Worm (Caenorhabditis elegans) whole organism, mixed stage, embryonic: ENCODE results near the gene str-83.

Experiments used
- M03D4.4 ChIP-seq: sonication (generic microtip); optimal IDR thresholded peaks from 2 replicates; lab custom pipeline; 2017; ENCODE audit warnings: mild to moderate bottlenecking, missing genetic modification characterization, missing compliant biosample characterization
- bed-3 ChIP-seq: fragments of 200-800 bp; sonication (Bioruptor generic); optimal IDR thresholded peaks from 3 replicates; lab custom pipeline; 2018; ENCODE audit warnings: mild to moderate bottlenecking, missing genetic modification characterization, moderate library complexity, missing compliant biosample characterization
- ceh-39 ChIP-seq: fragments of 150-350 bp; optimal IDR thresholded peaks from 2 replicates; lab custom pipeline; 2014; ENCODE audit warnings: missing biosample characterization, missing genetic modification characterization
- ceh-43 ChIP-seq: fragments of 200-800 bp; sonication (Bioruptor generic); optimal IDR thresholded peaks from 2 replicates; lab custom pipeline; 2018; ENCODE audit warnings: mild to moderate bottlenecking, missing genetic modification characterization, moderate library complexity, missing compliant biosample characterization
- ceh-83 ChIP-seq: fragments of 200-800 bp; sonication (Bioruptor generic); optimal IDR thresholded peaks from 2 replicates; lab custom pipeline; 2018; ENCODE audit warnings: mild to moderate bottlenecking, missing genetic modification characterization, missing compliant biosample characterization
- ces-1 ChIP-seq: fragments of 150-350 bp; optimal IDR thresholded peaks from 2 replicates; lab custom pipeline; 2014; ENCODE audit warnings: missing biosample characterization, missing genetic modification reagents, missing genetic modification characterization
- cnd-1 ChIP-seq: fragments of 200-800 bp; sonication (Bioruptor generic); optimal IDR thresholded peaks from 2 replicates; lab custom pipeline; 2018; ENCODE audit warnings: mild to moderate bottlenecking, missing genetic modification characterization, missing compliant biosample characterization
- drap-1 ChIP-seq: fragments of 200-800 bp; sonication (Bioruptor generic); optimal IDR thresholded peaks from 3 replicates; lab custom pipeline; 2018; ENCODE audit warnings: mild to moderate bottlenecking, missing genetic modification characterization, missing compliant biosample characterization
- elt-1 ChIP-seq: sonication (generic microtip); optimal IDR thresholded peaks from 2 replicates; lab custom pipeline; 2017; ENCODE audit warnings: missing genetic modification characterization, mild to moderate bottlenecking, missing compliant biosample characterization, antibody characterized with exemption, moderate library complexity, borderline replicate concordance; ENCODE audit not compliant: insufficient read depth
- elt-3 ChIP-seq: fragments of 150-350 bp; optimal IDR thresholded peaks from 2 replicates; lab custom pipeline; 2014; ENCODE audit warnings: missing biosample characterization, missing genetic modification characterization
- flh-1 ChIP-seq: fragments of 200-800 bp; sonication (Bioruptor generic); optimal IDR thresholded peaks from 2 replicates; lab custom pipeline; 2018; ENCODE audit warnings: mild to moderate bottlenecking, missing genetic modification characterization, moderate library complexity, missing compliant biosample characterization
- ham-2 ChIP-seq: fragments of 200-800 bp; sonication (Bioruptor generic); optimal IDR thresholded peaks from 2 replicates; lab custom pipeline; 2018; ENCODE audit warnings: mild to moderate bottlenecking, missing genetic modification characterization, missing compliant biosample characterization
- hlh-1 ChIP-seq: fragments of 150-350 bp; optimal IDR thresholded peaks from 2 replicates; lab custom pipeline; 2014; ENCODE audit warnings: missing biosample characterization, missing genetic modification reagents, missing genetic modification characterization
- lin-13 ChIP-seq: fragments of 150-350 bp; optimal IDR thresholded peaks from 2 replicates; lab custom pipeline; 2014; ENCODE audit warnings: missing biosample characterization, missing genetic modification characterization
- lsy-2 ChIP-seq: fragments of 150-350 bp; optimal IDR thresholded peaks from 2 replicates; lab custom pipeline; 2014; ENCODE audit warnings: missing biosample characterization, missing genetic modification characterization
- mab-5 ChIP-seq: fragments of 150-350 bp; optimal IDR thresholded peaks from 2 replicates; lab custom pipeline; 2014; ENCODE audit warnings: missing biosample characterization, missing genetic modification characterization
- mls-2 ChIP-seq: sonication (generic microtip); optimal IDR thresholded peaks from 2 replicates; lab custom pipeline; 2016; ENCODE audit warnings: mild to moderate bottlenecking, missing genetic modification characterization, moderate library complexity, missing compliant biosample characterization
- nhr-12 ChIP-seq: fragments of 150-350 bp; optimal IDR thresholded peaks from 2 replicates; lab custom pipeline; 2014; ENCODE audit warnings: missing biosample characterization, missing genetic modification characterization
- nhr-2 ChIP-seq: fragments of 150-350 bp; optimal IDR thresholded peaks from 2 replicates; lab custom pipeline; 2014; ENCODE audit warnings: missing biosample characterization, missing genetic modification characterization
- nhr-237 ChIP-seq: fragments of 150-350 bp; optimal IDR thresholded peaks from 2 replicates; lab custom pipeline; 2014; ENCODE audit warnings: missing biosample characterization, missing genetic modification characterization
- nhr-76 ChIP-seq: sonication (generic microtip); optimal IDR thresholded peaks from 2 replicates; lab custom pipeline; 2017; ENCODE audit warnings: missing biosample characterization, missing genetic modification characterization
- pha-4 ChIP-seq: fragments of 150-350 bp; optimal IDR thresholded peaks from 2 replicates; lab custom pipeline; 2018; ENCODE audit warnings: missing biosample characterization, missing genetic modification reagents, missing genetic modification characterization
- sem-2 ChIP-seq: fragments of 200-800 bp; sonication (Bioruptor generic); optimal IDR thresholded peaks from 2 replicates; lab custom pipeline; 2018; ENCODE audit warnings: mild to moderate bottlenecking, missing genetic modification characterization, missing compliant biosample characterization
- snpc-4 ChIP-seq: fragments of 150-350 bp; optimal IDR thresholded peaks from 2 replicates; lab custom pipeline; 2014; ENCODE audit warnings: missing biosample characterization, missing genetic modification characterization
- sptf-1 ChIP-seq: sonication (generic microtip); optimal IDR thresholded peaks from 2 replicates; lab custom pipeline; 2017; ENCODE audit warnings: mild to moderate bottlenecking, missing genetic modification characterization, moderate library complexity, missing compliant biosample characterization
- tbx-8 ChIP-seq: fragments of 200-800 bp; sonication (Bioruptor generic); optimal IDR thresholded peaks from 2 replicates; lab custom pipeline; 2018; ENCODE audit warnings: mild to moderate bottlenecking, missing genetic modification characterization, moderate library complexity, missing compliant biosample characterization
- unc-120 ChIP-seq: sonication (generic microtip); optimal IDR thresholded peaks from 2 replicates; lab custom pipeline; 2017; ENCODE audit warnings: missing genetic modification characterization, missing compliant biosample characterization; ENCODE audit not compliant: poor library complexity, severe bottlenecking
- unc-39 ChIP-seq: fragments of 150-350 bp; optimal IDR thresholded peaks from 2 replicates; lab custom pipeline; 2014; ENCODE audit warnings: missing biosample characterization, missing genetic modification characterization
- zip-8 ChIP-seq: fragments of 150-350 bp; optimal IDR thresholded peaks from 2 replicates; lab custom pipeline; 2014; ENCODE audit warnings: missing biosample characterization, missing genetic modification characterization
- ztf-11 ChIP-seq: fragments of 150-350 bp; optimal IDR thresholded peaks from 2 replicates; lab custom pipeline; 2014; ENCODE audit warnings: missing biosample characterization, missing genetic modification characterization

Gene str-83

ce11 chrV:4016780-4017179 lies 39.7 kb downstream of the str-83 start, which contains the start of gene srw-89:
Gene srw-89 (plus strand): TSS chrV:4017080.
- no peak for TF ChIP-seq hlh-1
- TF ChIP-seq bed-3 (GFP tag; lab: Kevin White, UChicago) = no peak
- TF ChIP-seq unc-120 = no peak
- no peak for TF ChIP-seq ces-1 (GFP tag; lab: Kevin White, UChicago)
- TF ChIP-seq nhr-2 (tag; lab: Kevin White, UChicago) = no peak
- no peak for TF ChIP-seq mls-2
- TF ChIP-seq ceh-43 (GFP tag; lab: Kevin White, UChicago) = no peak
- TF ChIP-seq elt-1 = no peak
- TF ChIP-seq snpc-4 (tag; lab: Kevin White, UChicago) = no peak
- TF ChIP-seq M03D4.4 (tag; lab: Kevin White, UChicago) = no peak
- no peak for TF ChIP-seq pha-4 (tag; lab: Kevin White, UChicago)
- TF ChIP-seq ztf-11 (tag; lab: Kevin White, UChicago) = no peak
- TF ChIP-seq ham-2 (GFP tag; lab: Kevin White, UChicago) = no peak
- no peak for TF ChIP-seq zip-8 (tag; lab: Kevin White, UChicago)
- no peak for TF ChIP-seq sptf-1 (tag; lab: Kevin White, UChicago)
- no peak for TF ChIP-seq elt-3 (tag; lab: Kevin White, UChicago)
- no peak for TF ChIP-seq nhr-237 (tag; lab: Kevin White, UChicago)
- no peak for TF ChIP-seq flh-1
- TF ChIP-seq mab-5 (tag; lab: Kevin White, UChicago) = no peak

- TF ChIP-seq lin-13 (tag; lab: Kevin White, UChicago) (no peak), ceh-83 (GFP tag; lab: Kevin White, UChicago) (no peak), hlh-1 (no peak), pha-4 (tag; lab: Kevin White, UChicago) (no peak), unc-120 (no peak), mls-2 (no peak), sem-2 (GFP tag; lab: Kevin White, UChicago) (no peak), nhr-76 (no peak), cnd-1 (tag; lab: Kevin White, UChicago) (no peak), lsy-2 (tag; lab: Kevin White, UChicago) (no peak), ces-1 (GFP tag; lab: Kevin White, UChicago) (no peak), flh-1 (no peak), ceh-39 (tag; lab: Kevin White, UChicago) (no peak), drap-1 (GFP tag; lab: Kevin White, UChicago) (no peak), nhr-237 (tag; lab: Kevin White, UChicago) (no peak), ceh-43 (GFP tag; lab: Kevin White, UChicago) (no peak), unc-39 (tag; lab: Kevin White, UChicago) (no peak)
These were observed 41.5 kb downstream of the str-83 start for ce11 chrV:4018591-4018990.

ce11 chrV:4019188-4019587 lies 42.1 kb downstream of the str-83 start, which contains the start of gene K09D9.3:
Gene K09D9.3 (plus strand): TSS chrV:4019488.
- TF ChIP-seq ham-2 (GFP tag; lab: Kevin White, UChicago) = no peak
- TF ChIP-seq zip-8 (tag; lab: Kevin White, UChicago) = peak; percentile 65

ce11 chrV:4021776-4022175 lies 44.7 kb downstream of the str-83 start, which contains the start of gene K09D9.14:
Gene K09D9.14 (minus strand): TSS chrV:4021876.
- TF ChIP-seq pha-4 (tag; lab: Kevin White, UChicago) (no peak), ceh-43 (GFP tag; lab: Kevin White, UChicago) (no peak), nhr-12 (no peak), tbx-8 (GFP tag; lab: Kevin White, UChicago) (no peak), M03D4.4 (tag; lab: Kevin White, UChicago) (no peak), snpc-4 (tag; lab: Kevin White, UChicago) (no peak), drap-1 (GFP tag; lab: Kevin White, UChicago) (no peak)

- TF ChIP-seq sem-2 (GFP tag; lab: Kevin White, UChicago) (no peak), unc-120 (no peak), zip-8 (tag; lab: Kevin White, UChicago) (no peak), ces-1 (GFP tag; lab: Kevin White, UChicago) (no peak), drap-1 (GFP tag; lab: Kevin White, UChicago) (no peak), hlh-1 (no peak), lsy-2 (tag; lab: Kevin White, UChicago) (no peak)
These were observed 45.2 kb downstream of the str-83 start, which contains the start of gene cyp-35A3 for ce11 chrV:4022309-4022708. Gene cyp-35A3 (plus strand): TSS chrV:4022609.
